Fruit fly (Drosophila melanogaster): ENCODE results near the gene CanA-14F.
A peak's percentile ranks its signal among the peaks of the same experiment; 100 is the strongest.

CanA-14F gene

DNA sequence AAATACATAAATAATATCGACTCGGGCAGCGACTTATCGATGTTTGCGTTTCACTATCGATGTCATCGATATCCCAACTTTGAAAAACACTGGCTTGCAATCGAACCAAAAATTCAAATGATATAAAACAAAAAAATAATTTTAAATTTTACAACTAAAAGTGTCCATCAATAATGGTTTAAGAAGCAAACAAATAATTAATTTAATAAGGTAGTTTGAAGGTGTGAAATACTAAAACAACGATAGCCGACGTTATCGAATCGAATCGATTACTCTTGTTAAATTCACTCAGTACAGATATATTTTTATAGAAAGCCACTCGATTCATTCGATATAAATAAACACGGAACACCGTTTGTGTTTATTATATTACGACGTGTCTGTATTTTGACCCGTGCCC lies 6.4 kb upstream of the CanA-14F start, which contains the start of the genes SMC3 and Ubc7 (continued):
- peak; percentile 98 for TF ChIP-seq HLH4C (GFP tag; IDR thresholded peaks at IDR 0.05; ENCODE audit: partially characterized antibody)
- TF ChIP-seq CG2712 (tag; optimal IDR thresholded peaks at IDR 0.05), result peak; percentile 26
- peak; percentile 81 for TF ChIP-seq bbx (GFP tag; IDR thresholded peaks at IDR 0.05; ENCODE audit: partially characterized antibody)
- TF ChIP-seq hb (GFP tag; IDR thresholded peaks at IDR 0.05; ENCODE audit: partially characterized antibody), result peak; percentile 95
- TF ChIP-seq pfk (GFP tag; optimal IDR thresholded peaks at IDR 0.05), result no peak
- TF ChIP-seq CG33213 (GFP tag; optimal IDR thresholded peaks at IDR 0.05), result no peak
- peak in 1 of 2 experiments; percentile 14 for TF ChIP-seq Pdp1 (GFP tag; optimal IDR thresholded peaks at IDR 0.05)
- TF ChIP-seq CG31388 (GFP tag; optimal IDR thresholded peaks at IDR 0.05), result no peak
- peak; percentile 88; the same call in 2 of the 3 replicates for TF ChIP-seq mld (GFP tag; IDR thresholded peaks at IDR 0.05; ENCODE audit: partially characterized antibody)
- peak; percentile 16 for TF ChIP-seq nmo (GFP tag; optimal IDR thresholded peaks at IDR 0.05)
- TF ChIP-seq Neu2 (GFP tag; optimal IDR thresholded peaks at IDR 0.05; ENCODE audit: borderline replicate concordance), result no peak
- TF ChIP-seq amos (GFP tag; IDR thresholded peaks at IDR 0.05; ENCODE audit: partially characterized antibody), result peak; percentile 82
- TF ChIP-seq inv (GFP tag; IDR thresholded peaks at IDR 0.05; ENCODE audit: partially characterized antibody), result peak; percentile 88
- TF ChIP-seq CG13287 (GFP tag; IDR thresholded peaks at IDR 0.05; ENCODE audit: partially characterized antibody), result peak; percentile 93
- TF ChIP-seq CG6791 (GFP tag; IDR thresholded peaks at IDR 0.05; ENCODE audit: partially characterized antibody), result peak; percentile 88; the same call in 2 of the 3 replicates
- TF ChIP-seq unc-4 (GFP tag; IDR thresholded peaks at IDR 0.05; ENCODE audit: partially characterized antibody), result peak; percentile 89
- peak; percentile 86 for TF ChIP-seq CG7963 (GFP tag; IDR thresholded peaks at IDR 0.05; ENCODE audit: partially characterized antibody)
- TF ChIP-seq CG9437 (GFP tag; optimal IDR thresholded peaks at IDR 0.05), result peak; percentile 14
- TF ChIP-seq CG12659 (GFP tag; optimal IDR thresholded peaks at IDR 0.05), result peak; percentile 44
- peak; percentile 20 for TF ChIP-seq CG10147 (GFP tag; optimal IDR thresholded peaks at IDR 0.05)
- TF ChIP-seq CG10979 (tag; optimal IDR thresholded peaks at IDR 0.05), result no peak
- peak; percentile 94; the same call in 3 of the 4 replicates for TF ChIP-seq chinmo (GFP tag; IDR thresholded peaks at IDR 0.05; ENCODE audit: partially characterized antibody)
- TF ChIP-seq sug (tag; optimal IDR thresholded peaks at IDR 0.05), result peak; percentile 27
- TF ChIP-seq CG4617 (GFP tag; optimal IDR thresholded peaks at IDR 0.05; ENCODE audit: borderline replicate concordance), result peak; percentile 23
- no peak for TF ChIP-seq zfh1 (GFP tag; IDR thresholded peaks at IDR 0.05)
- TF ChIP-seq pzg (GFP tag; optimal IDR thresholded peaks at IDR 0.05), result peak; percentile 28
- peak; percentile 97 for TF ChIP-seq CG11560 (tag; IDR thresholded peaks at IDR 0.05)
- peak; percentile 5 for TF ChIP-seq Myb (GFP tag; optimal IDR thresholded peaks at IDR 0.05)
- peak; percentile 88 for TF ChIP-seq hbn (GFP tag; IDR thresholded peaks at IDR 0.05; ENCODE audit: partially characterized antibody)
- TF ChIP-seq nerfin-1 (tag; optimal IDR thresholded peaks at IDR 0.05), result no peak
- TF ChIP-seq CG42726 (GFP tag; IDR thresholded peaks at IDR 0.05; ENCODE audit: partially characterized antibody), result peak; percentile 68; the same call in 1 of the 2 replicates
- TF ChIP-seq YL-1 (GFP tag; optimal IDR thresholded peaks at IDR 0.05), result peak; percentile 56
- peak; percentile 96 for TF ChIP-seq vnd (GFP tag; IDR thresholded peaks at IDR 0.05; ENCODE audit: partially characterized antibody)
- peak; percentile 95 for TF ChIP-seq CG34224 (GFP tag; IDR thresholded peaks at IDR 0.05; ENCODE audit: partially characterized antibody)
- TF ChIP-seq Med (GFP tag), result peak; percentile 70
- TF ChIP-seq CoRest (tag; optimal IDR thresholded peaks at IDR 0.05), result peak; percentile 11
- TF ChIP-seq gcm2 (GFP tag; optimal IDR thresholded peaks at IDR 0.05), result no peak
- TF ChIP-seq CG12391 (tag; optimal IDR thresholded peaks at IDR 0.05), result peak; percentile 41
- TF ChIP-seq stwl (tag; optimal IDR thresholded peaks at IDR 0.05), result peak; percentile 78
- no peak for TF ChIP-seq Bteb2 (GFP tag; optimal IDR thresholded peaks at IDR 0.05)
- peak; percentile 33 for TF ChIP-seq lbe (GFP tag; optimal IDR thresholded peaks at IDR 0.05)
- TF ChIP-seq CG10267 (tag; optimal IDR thresholded peaks at IDR 0.05), result peak; percentile 38
- peak; percentile 45 for TF ChIP-seq trem (tag; optimal IDR thresholded peaks at IDR 0.05)
- TF ChIP-seq CG12942 (GFP tag; optimal IDR thresholded peaks at IDR 0.05), result no peak
- TF ChIP-seq Nf-YC (tag; optimal IDR thresholded peaks at IDR 0.05), result peak; percentile 6
- TF ChIP-seq knrl (GFP tag; IDR thresholded peaks at IDR 0.05; ENCODE audit: partially characterized antibody), result peak; percentile 86; the same call in 2 of the 3 replicates
- no peak for TF ChIP-seq CG16815 (GFP tag; optimal IDR thresholded peaks at IDR 0.05)
